Fruit fly (Drosophila melanogaster): ENCODE measurements around the gene kirre.
A peak's percentile ranks its signal among the peaks of the same experiment; 100 is the strongest.

DNA sequence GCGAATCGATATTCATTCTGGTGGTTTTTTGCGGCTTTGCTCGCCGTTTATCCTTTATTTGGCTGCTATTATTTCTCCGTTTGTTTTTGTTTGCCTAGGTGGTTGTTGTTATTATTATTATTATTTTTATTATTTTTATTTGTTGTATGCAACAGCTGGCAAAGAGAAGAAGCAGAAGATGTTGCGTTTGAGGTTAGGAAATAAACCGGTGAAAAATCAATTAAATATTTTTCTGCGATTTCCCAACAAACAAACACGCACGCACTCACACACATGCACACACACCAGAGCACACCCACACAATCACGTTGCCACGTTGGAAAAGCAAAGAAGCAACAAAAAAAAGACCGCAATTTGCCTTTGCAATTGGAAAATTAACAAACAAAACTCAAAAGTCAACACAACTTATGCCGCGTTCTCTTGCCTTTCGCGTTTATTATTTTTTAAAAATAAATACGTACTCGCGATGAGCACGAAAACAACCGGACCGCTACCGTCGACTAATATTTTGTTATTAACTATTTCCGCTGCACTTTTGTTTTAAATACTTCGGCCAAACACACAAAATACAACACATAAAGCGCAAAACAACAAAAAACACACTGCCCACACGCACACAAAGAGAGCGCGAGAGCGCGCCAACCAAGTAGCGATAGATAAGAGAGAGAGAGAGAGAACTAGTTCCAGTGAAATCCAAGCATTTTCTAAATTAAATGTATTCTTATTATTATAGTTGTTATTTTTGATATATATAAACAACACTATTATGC lies 49.3 kb downstream of the kirre start:
- TF ChIP-seq CG11294 (GFP tag; IDR thresholded peaks at IDR 0.05) (no peak), Lpt (GFP tag; optimal IDR thresholded peaks at IDR 0.05) (no peak), fkh (GFP tag; optimal IDR thresholded peaks at IDR 0.05) (peak; percentile 57), OdsH (GFP tag; optimal IDR thresholded peaks at IDR 0.05) (no peak), lz (GFP tag; optimal IDR thresholded peaks at IDR 0.05) (no peak)

Data from whole organism, prepupa.